Worm (Caenorhabditis elegans) whole organism, late embryonic: ENCODE measurements around the gene F22F7.4.
"Not testable (repeated sequence)": the region's sequence is repeated elsewhere in the genome, so short reads cannot be mapped to it uniquely, and the experiment has no call there.

ENCODE experiments used
- C38D4.7 ChIP-seq: fragments of 200-800 bp; sonication (Bioruptor generic); optimal IDR thresholded peaks from 2 replicates; lab custom pipeline; 2018; ENCODE audit warnings: mild to moderate bottlenecking, missing genetic modification characterization, moderate library complexity, missing compliant biosample characterization
- F13H6.1 ChIP-seq: sonication (generic microtip); optimal IDR thresholded peaks from 2 replicates; lab custom pipeline; 2016; ENCODE audit warnings: missing genetic modification characterization, missing compliant biosample characterization
- Y22D7AL.16 ChIP-seq: sonication (generic microtip); optimal IDR thresholded peaks from 2 replicates; lab custom pipeline; 2016; ENCODE audit warnings: missing genetic modification characterization, missing compliant biosample characterization
- ahr-1 ChIP-seq: sonication (generic microtip); optimal IDR thresholded peaks from 2 replicates; lab custom pipeline; 2016; ENCODE audit warnings: missing genetic modification characterization, missing compliant biosample characterization
- ama-1 ChIP-seq: fragments of 150-350 bp; optimal IDR thresholded peaks from 2 replicates; lab custom pipeline; 2014
- ceh-14 ChIP-seq: sonication (generic microtip); optimal IDR thresholded peaks from 2 replicates; lab custom pipeline; 2016; ENCODE audit warnings: missing genotype, missing genetic modification characterization, missing compliant biosample characterization
- ceh-18 ChIP-seq: sonication (generic microtip); optimal IDR thresholded peaks from 2 replicates; lab custom pipeline; 2016; ENCODE audit warnings: missing genetic modification characterization, missing compliant biosample characterization
- ceh-2 ChIP-seq: sonication (generic microtip); optimal IDR thresholded peaks from 2 replicates; lab custom pipeline; 2016; ENCODE audit warnings: missing genotype, missing genetic modification characterization, missing compliant biosample characterization
- ceh-22 ChIP-seq: sonication (generic microtip); optimal IDR thresholded peaks from 2 replicates; lab custom pipeline; 2017; ENCODE audit warnings: missing biosample characterization, missing genetic modification characterization
- ceh-24 ChIP-seq: sonication (generic microtip); optimal IDR thresholded peaks from 2 replicates; lab custom pipeline; 2016; ENCODE audit warnings: mild to moderate bottlenecking, missing genetic modification characterization, missing compliant biosample characterization
- ceh-31 ChIP-seq: sonication (generic microtip); optimal IDR thresholded peaks from 2 replicates; lab custom pipeline; 2016; ENCODE audit warnings: missing genetic modification characterization, missing compliant biosample characterization
- ceh-34 ChIP-seq: sonication (generic microtip); optimal IDR thresholded peaks from 2 replicates; lab custom pipeline; 2016; ENCODE audit warnings: mild to moderate bottlenecking, missing genetic modification characterization, missing compliant biosample characterization
- ceh-6 ChIP-seq: fragments of 200-800 bp; sonication (Bioruptor generic); optimal IDR thresholded peaks from 2 replicates; lab custom pipeline; 2018; ENCODE audit warnings: mild to moderate bottlenecking, missing genetic modification characterization, missing compliant biosample characterization
- ets-4 ChIP-seq: sonication (generic microtip); optimal IDR thresholded peaks from 2 replicates; lab custom pipeline; 2016; ENCODE audit warnings: missing genetic modification characterization, missing compliant biosample characterization
- eyg-1 ChIP-seq: sonication (generic microtip); optimal IDR thresholded peaks from 2 replicates; lab custom pipeline; 2016; ENCODE audit warnings: missing genotype, missing genetic modification characterization, missing compliant biosample characterization
- fax-1 ChIP-seq: sonication (generic microtip); optimal IDR thresholded peaks from 2 replicates; lab custom pipeline; 2016; ENCODE audit warnings: missing genotype, missing genetic modification characterization, missing compliant biosample characterization
- hlh-13 ChIP-seq: fragments of 200-800 bp; sonication (Bioruptor generic); optimal IDR thresholded peaks from 2 replicates; lab custom pipeline; 2018; ENCODE audit warnings: mild to moderate bottlenecking, missing genetic modification characterization, missing compliant biosample characterization
- hlh-30 ChIP-seq: sonication (generic microtip); optimal IDR thresholded peaks from 2 replicates; lab custom pipeline; 2017; ENCODE audit warnings: antibody characterized with exemption, missing genetic modification characterization, missing compliant biosample characterization; ENCODE audit not compliant: insufficient read depth
- madf-2 ChIP-seq: sonication (generic microtip); optimal IDR thresholded peaks from 2 replicates; lab custom pipeline; 2017; ENCODE audit warnings: missing genetic modification characterization, missing compliant biosample characterization
- nhr-232 ChIP-seq: sonication (generic microtip); optimal IDR thresholded peaks from 2 replicates; lab custom pipeline; 2016; ENCODE audit warnings: missing genetic modification characterization, missing compliant biosample characterization
- pag-3 ChIP-seq: sonication (generic microtip); optimal IDR thresholded peaks from 2 replicates; lab custom pipeline; 2016; ENCODE audit warnings: missing compliant biosample characterization, missing genetic modification characterization, borderline replicate concordance
- pat-9 ChIP-seq: fragments of 200-800 bp; sonication (Bioruptor generic); optimal IDR thresholded peaks from 2 replicates; lab custom pipeline; 2018; ENCODE audit warnings: mild to moderate bottlenecking, missing genetic modification characterization, moderate library complexity, missing compliant biosample characterization
- pax-1 ChIP-seq: fragments of 150-350 bp; optimal IDR thresholded peaks from 2 replicates; lab custom pipeline; 2014; ENCODE audit warnings: missing biosample characterization, missing genetic modification characterization
- pha-4 ChIP-seq: fragments of 150-350 bp; optimal IDR thresholded peaks from 2 replicates; lab custom pipeline; 2018; ENCODE audit warnings: missing biosample characterization, missing genetic modification reagents, missing genetic modification characterization
- ref-2 ChIP-seq: sonication (generic microtip); optimal IDR thresholded peaks from 2 replicates; lab custom pipeline; 2016; ENCODE audit warnings: missing genetic modification characterization, missing compliant biosample characterization
- sdc-2 ChIP-seq: sonication (generic microtip); optimal IDR thresholded peaks from 2 replicates; lab custom pipeline; 2016; ENCODE audit warnings: missing genotype, missing genetic modification characterization, missing compliant biosample characterization
- sox-4 ChIP-seq: sonication (generic microtip); optimal IDR thresholded peaks from 2 replicates; lab custom pipeline; 2017; ENCODE audit warnings: mild to moderate bottlenecking, missing genetic modification characterization, inconsistent platforms, missing compliant biosample characterization
- tbx-7 ChIP-seq: sonication (generic microtip); optimal IDR thresholded peaks from 2 replicates; lab custom pipeline; 2016; ENCODE audit warnings: missing genotype, missing genetic modification characterization, missing compliant biosample characterization
- ttx-3 ChIP-seq: sonication (generic microtip); optimal IDR thresholded peaks from 2 replicates; lab custom pipeline; 2016; ENCODE audit warnings: missing genetic modification reagents, missing genetic modification characterization, missing compliant biosample characterization
- unc-86 ChIP-seq: sonication (generic microtip); optimal IDR thresholded peaks from 2 replicates; lab custom pipeline; 2016; ENCODE audit warnings: missing genetic modification characterization, missing compliant biosample characterization
- zip-5 ChIP-seq: sonication (generic microtip); optimal IDR thresholded peaks from 2 replicates; lab custom pipeline; 2016; ENCODE audit warnings: missing genetic modification characterization, missing compliant biosample characterization
- ztf-16 ChIP-seq: sonication (generic microtip); optimal IDR thresholded peaks from 2 replicates; lab custom pipeline; 2017; ENCODE audit warnings: missing genetic modification characterization, missing compliant biosample characterization

F22F7.4 gene

DNA sequence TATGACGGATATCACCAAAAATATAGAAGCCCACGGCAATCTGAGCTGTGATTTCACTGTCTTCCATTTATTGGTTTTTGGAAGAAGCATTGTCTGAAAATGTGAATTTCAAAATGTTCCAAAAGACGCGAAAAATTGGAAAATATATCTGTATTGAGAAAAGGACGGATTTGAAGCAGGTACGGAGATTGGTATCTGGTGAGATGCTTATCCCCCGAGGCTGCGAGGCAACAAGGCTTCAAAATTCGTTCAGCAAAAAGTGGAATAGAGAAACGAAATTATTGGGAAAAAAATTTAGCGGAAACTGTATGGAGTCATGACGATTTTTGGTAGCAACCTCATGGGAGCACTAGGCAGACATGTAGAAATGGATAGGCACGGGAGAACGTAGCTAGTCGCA, 2.8 kb downstream of the F22F7.4 start, which contains the start of gene F36F12.1:
Gene F36F12.1, minus strand, starts transcription at position 101 of the 400 bp plus-strand sequence.
- TF ChIP-seq ets-4, result no peak
- no peak for TF ChIP-seq ceh-6 (GFP tag; lab: Kevin White, UChicago)
- no peak for TF ChIP-seq ceh-34 (tag; lab: Kevin White, UChicago)
- TF ChIP-seq, all 69 proteins: peak for 0

DNA sequence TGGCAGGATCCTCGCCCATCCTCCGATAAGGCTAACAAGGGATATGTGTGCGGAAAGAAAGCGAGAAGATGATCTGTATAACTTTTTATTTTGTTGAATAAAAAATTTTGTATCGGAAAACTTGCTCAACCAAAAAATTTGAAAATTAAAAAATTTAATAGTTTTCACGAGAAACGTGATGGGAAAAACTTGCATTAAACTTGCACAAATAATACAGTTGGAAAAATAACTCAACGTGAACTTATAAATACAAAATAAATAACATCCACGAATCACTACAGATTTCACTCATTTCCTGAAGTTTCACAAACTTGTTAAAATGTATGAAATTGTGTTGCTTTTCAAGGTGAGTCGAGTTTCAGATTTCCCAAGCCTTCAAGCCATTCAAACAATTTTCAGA, 6.8 kb downstream of the F22F7.4 start, which contains the start of gene F36F12.7:
Gene F36F12.7, plus strand, starts transcription at position 301 of the 400 bp plus-strand sequence.
- TF ChIP-seq sox-4 (tag; lab: Kevin White, UChicago) (no peak), ets-4 (no peak)

DNA sequence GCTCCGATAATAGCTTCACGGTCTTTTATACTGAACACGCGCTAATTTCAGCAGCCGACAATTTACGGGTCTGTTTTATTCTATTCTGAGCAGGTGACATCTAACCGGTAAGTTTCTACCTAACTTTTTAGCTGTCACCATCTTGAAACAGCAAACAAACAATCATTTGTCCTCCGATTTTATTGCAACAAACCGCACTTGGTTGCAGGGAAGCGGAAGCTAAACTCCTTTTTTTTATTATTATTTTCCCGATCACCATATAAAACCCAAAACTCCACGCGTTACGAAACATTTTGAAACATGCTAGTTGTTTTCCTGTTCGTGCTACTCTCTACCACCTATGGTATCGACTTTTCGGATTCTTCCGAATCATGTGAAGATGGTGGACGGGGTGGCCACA, 8.2 kb downstream of the F22F7.4 start, which contains the start of gene clec-208:
Gene clec-208, plus strand, starts transcription at position 301 of the 400 bp plus-strand sequence.
- no peak for TF ChIP-seq hlh-13 (GFP tag; lab: Kevin White, UChicago)
- TF ChIP-seq ceh-31 (tag; lab: Kevin White, UChicago), result no peak
- no peak for TF ChIP-seq ceh-34 (tag; lab: Kevin White, UChicago)
- TF ChIP-seq, all 69 proteins: peak for 0

DNA sequence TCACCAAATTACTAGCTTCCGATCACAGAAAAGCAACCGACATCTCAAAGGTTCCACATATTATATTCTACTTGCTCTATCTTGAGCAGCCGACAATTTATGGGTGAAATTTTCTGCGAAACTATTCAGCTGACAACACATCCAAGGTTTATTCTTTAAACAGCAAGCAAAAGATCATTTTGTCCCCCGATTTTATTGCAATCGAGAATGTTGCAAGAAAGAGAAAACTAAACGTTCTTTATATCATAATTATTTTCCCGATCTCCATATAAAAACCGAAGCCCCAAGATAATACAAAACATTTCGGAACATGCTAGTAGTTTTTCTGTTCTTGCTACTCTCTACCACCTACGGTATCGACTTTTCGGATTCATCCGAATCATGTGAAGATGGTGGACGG, 10.1 kb downstream of the F22F7.4 start, which contains the start of gene clec-207:
Gene clec-207, plus strand, starts transcription at position 301 of the 400 bp plus-strand sequence.
- TF ChIP-seq ref-2 (no peak), ceh-22 (tag; lab: Kevin White, UChicago) (no peak), ceh-24 (tag; lab: Kevin White, UChicago) (no peak), ceh-18 (tag; lab: Kevin White, UChicago) (no peak), F13H6.1 (tag; lab: Kevin White, UChicago) (no peak), ceh-2 (tag; lab: Kevin White, UChicago) (no peak), ahr-1 (tag; lab: Kevin White, UChicago) (no peak), pat-9 (tag; lab: Kevin White, UChicago) (no peak), unc-86 (no peak), ztf-16 (tag; lab: Kevin White, UChicago) (no peak), Y22D7AL.16 (no peak)

DNA sequence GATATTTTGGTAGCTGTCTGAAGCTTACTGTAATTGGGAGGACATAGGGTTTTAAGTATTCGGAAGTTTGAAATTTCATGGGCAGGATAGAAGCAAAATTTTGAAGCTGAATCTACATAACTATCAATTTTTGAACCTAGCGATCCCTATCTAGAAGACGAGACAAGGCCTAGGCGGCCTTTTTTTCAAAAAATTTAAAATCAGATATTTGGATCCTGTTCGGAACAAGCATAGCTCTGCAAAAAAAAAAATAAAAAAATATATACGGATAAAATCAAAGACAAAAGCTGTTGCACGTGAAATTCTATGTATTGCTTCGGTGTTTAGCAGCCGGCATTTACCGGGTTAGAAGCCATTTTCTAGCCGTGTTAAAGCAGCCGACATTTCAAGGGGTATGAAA, 10.7 kb downstream of the F22F7.4 start, which contains the start of gene F36F12.2:
Gene F36F12.2, minus strand, starts transcription at position 101 of the 400 bp plus-strand sequence.
- TF ChIP-seq pag-3 (tag; lab: Kevin White, UChicago) (no peak), fax-1 (no peak), ceh-14 (tag; lab: Kevin White, UChicago) (no peak), madf-2 (no peak), hlh-30 (no peak), ztf-16 (tag; lab: Kevin White, UChicago) (no peak), sox-4 (tag; lab: Kevin White, UChicago) (no peak), ttx-3 (tag; lab: Kevin White, UChicago) (no peak), eyg-1 (tag; lab: Kevin White, UChicago) (no peak), sdc-2 (tag; lab: Kevin White, UChicago) (no peak), tbx-7 (tag; lab: Kevin White, UChicago) (no peak), C38D4.7 (GFP tag; lab: Kevin White, UChicago) (no peak), pha-4 (tag; lab: Kevin White, UChicago) (no peak), pat-9 (tag; lab: Kevin White, UChicago) (no peak), nhr-232 (tag; lab: Kevin White, UChicago) (no peak)

DNA sequence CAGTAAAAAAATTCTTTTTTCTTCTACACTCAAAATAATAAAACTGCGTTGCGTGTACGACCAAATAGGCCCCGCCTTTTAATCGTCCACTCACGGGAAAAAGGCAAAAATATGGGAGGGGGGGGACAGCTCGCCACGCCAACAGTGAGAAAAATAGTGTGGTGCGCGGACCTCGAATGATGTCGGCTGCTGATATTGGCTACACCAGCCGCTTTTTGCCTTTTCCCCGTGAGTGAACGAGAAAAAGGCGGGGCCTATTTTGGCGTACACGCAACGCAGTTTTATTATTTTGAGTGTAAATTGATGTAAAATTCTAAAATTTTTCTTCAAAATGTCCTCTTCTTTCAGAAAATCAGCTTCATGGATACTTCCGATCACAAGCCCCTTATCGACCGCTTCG, 15.6 kb downstream of the F22F7.4 start, which contains the start of gene ztf-28:
Gene ztf-28, plus strand, starts transcription at position 349 of the 400 bp plus-strand sequence.
- not testable (repeated sequence) for TF ChIP-seq ama-1 (lab: Kevin White, UChicago); pax-1 (tag; lab: Kevin White, UChicago); zip-5 (tag; lab: Kevin White, UChicago)
